Worm (Caenorhabditis elegans) whole organism, L4/young adult: ENCODE data around the gene C08F11.7.

Source experiments
- W03F9.2 ChIP-seq: fragments of 150-350 bp; optimal IDR thresholded peaks from 2 replicates; lab custom pipeline; 2014; ENCODE audit warnings: missing biosample characterization, missing genetic modification characterization
- him-1 ChIP-seq: sonication (generic microtip); optimal IDR thresholded peaks from 2 replicates; lab custom pipeline; 2016; ENCODE audit warnings: missing genotype, missing genetic modification reagents, missing genetic modification characterization, missing compliant biosample characterization

ce11 chrIV:13600643-13601042 is 36.4 kb upstream of the C08F11.7 start:
- TF ChIP-seq W03F9.2 (tag; lab: Kevin White, UChicago) (no peak), him-1 (tag; lab: Kevin White, UChicago) (no peak)
